Worm (Caenorhabditis elegans) whole organism, mixed stage, embryonic: ENCODE results near the gene F35D2.3.

Experiments
- lin-13 ChIP-seq: fragments of 150-350 bp; optimal IDR thresholded peaks from 2 replicates; lab custom pipeline; 2014; ENCODE audit warnings: missing biosample characterization, missing genetic modification characterization
- lsy-2 ChIP-seq: fragments of 150-350 bp; optimal IDR thresholded peaks from 2 replicates; lab custom pipeline; 2014; ENCODE audit warnings: missing biosample characterization, missing genetic modification characterization
- mep-1 ChIP-seq: fragments of 150-350 bp; optimal IDR thresholded peaks from 2 replicates; lab custom pipeline; 2017; ENCODE audit warnings: missing biosample characterization, missing genetic modification reagents, missing genetic modification characterization, inconsistent platforms
- nhr-12 ChIP-seq: fragments of 150-350 bp; optimal IDR thresholded peaks from 2 replicates; lab custom pipeline; 2014; ENCODE audit warnings: missing biosample characterization, missing genetic modification characterization
- pha-4 ChIP-seq: fragments of 150-350 bp; optimal IDR thresholded peaks from 2 replicates; lab custom pipeline; 2018; ENCODE audit warnings: missing biosample characterization, missing genetic modification reagents, missing genetic modification characterization
- snpc-4 ChIP-seq: fragments of 150-350 bp; optimal IDR thresholded peaks from 2 replicates; lab custom pipeline; 2014; ENCODE audit warnings: missing biosample characterization, missing genetic modification characterization
- unc-62 ChIP-seq: fragments of 150-350 bp; optimal IDR thresholded peaks from 2 replicates; lab custom pipeline; 2014; ENCODE audit warnings: missing biosample characterization, missing genetic modification reagents, missing genetic modification characterization

ce11 chrII:7557981-7558380 is 12.4 kb upstream of the F35D2.3 start:
- no peak for TF ChIP-seq lin-13 (tag; lab: Kevin White, UChicago)
- TF ChIP-seq nhr-12, result no peak
- TF ChIP-seq lsy-2, result no peak
- TF ChIP-seq pha-4 (tag; lab: Kevin White, UChicago), result no peak
- no peak for TF ChIP-seq mep-1 (tag; lab: Kevin White, UChicago)
- TF ChIP-seq unc-62 (GFP tag; lab: Kevin White, UChicago), result no peak
- TF ChIP-seq snpc-4, result no peak
